Worm (Caenorhabditis elegans): ENCODE results near the gene uroc-1.

The uroc-1 gene

ce11 chrIV:16492327-16492726 lies 50.2 kb downstream of the uroc-1 start:
- TF ChIP-seq elt-2 (tag; optimal IDR thresholded peaks at IDR 0.05) (peak; percentile 76), eor-1 (tag; optimal IDR thresholded peaks at IDR 0.05) (no peak), nfya-1 (tag; optimal IDR thresholded peaks at IDR 0.05; ENCODE audit: insufficient read depth) (peak; percentile 91), pqm-1 (tag; optimal IDR thresholded peaks at IDR 0.05) (peak; percentile 20), nhr-25 (tag; optimal IDR thresholded peaks at IDR 0.05) (peak; percentile 83), ZK546.5 (tag; optimal IDR thresholded peaks at IDR 0.05) (no peak), daf-12 (tag; optimal IDR thresholded peaks at IDR 0.05) (no peak), nhr-237 (tag; optimal IDR thresholded peaks at IDR 0.05) (no peak), nhr-67 (tag; optimal IDR thresholded peaks at IDR 0.05) (no peak), nhr-23 (tag; optimal IDR thresholded peaks at IDR 0.05) (peak; percentile 85), lin-15B (tag; optimal IDR thresholded peaks at IDR 0.05) (peak; percentile 59), lsy-12 (tag; optimal IDR thresholded peaks at IDR 0.05) (peak; percentile 24), unc-62 (GFP tag; optimal IDR thresholded peaks at IDR 0.05) (peak; percentile 89), unc-39 (tag; optimal IDR thresholded peaks at IDR 0.05) (peak; percentile 26), egl-5 (tag; optimal IDR thresholded peaks at IDR 0.05) (peak; percentile 74), nhr-76 (tag; optimal IDR thresholded peaks at IDR 0.05) (no peak), nhr-43 (tag; optimal IDR thresholded peaks at IDR 0.05; ENCODE audit: poor library complexity, severe bottlenecking) (peak; percentile 47), fos-1 (tag; optimal IDR thresholded peaks at IDR 0.05) (peak; percentile 71), elt-3 (tag; optimal IDR thresholded peaks at IDR 0.05) (no peak), zag-1 (tag; optimal IDR thresholded peaks at IDR 0.05) (peak; percentile 14), snpc-4 (tag; optimal IDR thresholded peaks at IDR 0.05) (peak; percentile 64), tbx-2 (tag; optimal IDR thresholded peaks at IDR 0.05) (peak; percentile 79), R02D3.7 (tag; optimal IDR thresholded peaks at IDR 0.05) (peak; percentile 24), ztf-4 (tag; optimal IDR thresholded peaks at IDR 0.05) (no peak), ceh-16 (tag; optimal IDR thresholded peaks at IDR 0.05) (no peak), fkh-2 (tag; optimal IDR thresholded peaks at IDR 0.05) (no peak), mdl-1 (tag; optimal IDR thresholded peaks at IDR 0.05) (peak; percentile 38), nhr-11 (tag; optimal IDR thresholded peaks at IDR 0.05) (peak; percentile 35), sea-2 (GFP tag; optimal IDR thresholded peaks at IDR 0.05) (peak; percentile 75), jun-1 (tag; optimal IDR thresholded peaks at IDR 0.05) (peak; percentile 85), nhr-12 (tag; optimal IDR thresholded peaks at IDR 0.05) (no peak), ceh-28 (tag; optimal IDR thresholded peaks at IDR 0.05) (peak; percentile 92), fkh-10 (GFP tag; optimal IDR thresholded peaks at IDR 0.05) (no peak), nhr-28 (tag; optimal IDR thresholded peaks at IDR 0.05) (no peak), lin-39 (tag; optimal IDR thresholded peaks at IDR 0.05) (peak; percentile 83), ama-1 (optimal IDR thresholded peaks at IDR 0.05) (peak; percentile 46), hmg-11 (tag; optimal IDR thresholded peaks at IDR 0.05) (peak; percentile 93), mml-1 (tag; optimal IDR thresholded peaks at IDR 0.05) (no peak), elt-1 (tag; optimal IDR thresholded peaks at IDR 0.05) (no peak), nhr-77 (tag; optimal IDR thresholded peaks at IDR 0.05) (peak; percentile 7), skn-1 (tag; optimal IDR thresholded peaks at IDR 0.05) (peak; percentile 73), pha-4 (tag; optimal IDR thresholded peaks at IDR 0.05) (peak; percentile 79), aly-2 (tag; optimal IDR thresholded peaks at IDR 0.05) (peak; percentile 1), ceh-9 (tag; optimal IDR thresholded peaks at IDR 0.05) (no peak), egl-27 (tag; optimal IDR thresholded peaks at IDR 0.05) (peak; percentile 46), ztf-11 (tag; optimal IDR thresholded peaks at IDR 0.05) (no peak), ceh-82 (tag; optimal IDR thresholded peaks at IDR 0.05) (peak; percentile 40)

Measured in whole organism, L3 larva.